Worm (Caenorhabditis elegans): ENCODE results near the gene K10C9.1.

Gene K10C9.1

ce11 chrV:1112658-1113057, 37.6 kb downstream of the K10C9.1 start, which contains the start of gene Y50D4B.1:
Gene Y50D4B.1 (plus strand): TSS chrV:1112958.
- TF ChIP-seq scrt-1 (GFP tag; IDR thresholded peaks at IDR 0.05) (no peak), tra-4 (tag; optimal IDR thresholded peaks at IDR 0.05) (no peak), ceh-13 (GFP tag; optimal IDR thresholded peaks at IDR 0.05) (no peak), hnd-1 (tag; optimal IDR thresholded peaks at IDR 0.05) (no peak), B0310.2 (tag; optimal IDR thresholded peaks at IDR 0.05) (no peak)

- TF ChIP-seq tra-4 (tag; optimal IDR thresholded peaks at IDR 0.05) (no peak), tbx-11 (GFP tag; IDR thresholded peaks at IDR 0.05) (no peak), ama-1 (optimal IDR thresholded peaks at IDR 0.05) (no peak), F13C5.2 (tag; optimal IDR thresholded peaks at IDR 0.05) (no peak), scrt-1 (GFP tag; IDR thresholded peaks at IDR 0.05) (no peak), hmbx-1 (tag; optimal IDR thresholded peaks at IDR 0.05) (no peak), hmg-4 (GFP tag; optimal IDR thresholded peaks at IDR 0.05) (no peak), ceh-13 (GFP tag; optimal IDR thresholded peaks at IDR 0.05) (no peak), hnd-1 (tag; optimal IDR thresholded peaks at IDR 0.05) (no peak), sea-1 (GFP tag; conservative IDR thresholded peaks at IDR 0.05) (no peak), flt-1 (GFP tag; IDR thresholded peaks at IDR 0.05) (no peak), aly-1 (tag; optimal IDR thresholded peaks at IDR 0.05) (no peak), B0310.2 (tag; optimal IDR thresholded peaks at IDR 0.05) (no peak), ceh-36 (tag; optimal IDR thresholded peaks at IDR 0.05) (no peak)
Measured at ce11 chrV:1120101-1120500, 45.1 kb downstream of the K10C9.1 start.

Data from whole organism, early embryonic.